Worm (Caenorhabditis elegans): ENCODE measurements around the gene Y5F2A.4.

Y5F2A.4 gene

ce11 chrIV:11118837-11119491, 40.6 kb upstream of the Y5F2A.4 start, which contains the start of the genes imp-2 and enpl-1 (continued):
- TF ChIP-seq fax-1 (tag; optimal IDR thresholded peaks at IDR 0.05) (no peak), ahr-1 (tag; optimal IDR thresholded peaks at IDR 0.05) (no peak), C08G9.2 (tag; optimal IDR thresholded peaks at IDR 0.05) (peak; percentile 49)

- TF ChIP-seq elt-2 (tag; optimal IDR thresholded peaks at IDR 0.05) (no peak), nfya-1 (tag; optimal IDR thresholded peaks at IDR 0.05) (no peak), nhr-232 (tag; optimal IDR thresholded peaks at IDR 0.05) (no peak), ref-2 (tag; optimal IDR thresholded peaks at IDR 0.05) (no peak), zip-5 (tag; optimal IDR thresholded peaks at IDR 0.05) (no peak), hlh-13 (GFP tag; optimal IDR thresholded peaks at IDR 0.05) (no peak), unc-55 (GFP tag; optimal IDR thresholded peaks at IDR 0.05) (no peak), sdc-2 (tag; optimal IDR thresholded peaks at IDR 0.05) (no peak), pros-1 (tag; optimal IDR thresholded peaks at IDR 0.05) (no peak), ceh-48 (tag; optimal IDR thresholded peaks at IDR 0.05) (no peak), Y22D7AL.16 (tag; optimal IDR thresholded peaks at IDR 0.05) (no peak), fkh-10 (GFP tag; optimal IDR thresholded peaks at IDR 0.05) (no peak)
These were observed 34.3 kb upstream of the Y5F2A.4 start, which contains the start of gene clc-9 for ce11 chrIV:11112641-11113040. Gene clc-9, plus strand, starts transcription at chrIV:11112941.

ce11 chrIV:11111898-11112297, 33.5 kb upstream of the Y5F2A.4 start:
- TF ChIP-seq ahr-1 (tag; optimal IDR thresholded peaks at IDR 0.05): no peak
- TF ChIP-seq elt-2 (tag; optimal IDR thresholded peaks at IDR 0.05): no peak
- TF ChIP-seq pqm-1 (tag; optimal IDR thresholded peaks at IDR 0.05): no peak
- TF ChIP-seq ceh-19 (GFP tag; optimal IDR thresholded peaks at IDR 0.05): no peak
- TF ChIP-seq unc-86 (tag; optimal IDR thresholded peaks at IDR 0.05): no peak
- no peak for TF ChIP-seq rnt-1 (tag; optimal IDR thresholded peaks at IDR 0.05)
- TF ChIP-seq unc-3 (GFP tag; conservative IDR thresholded peaks at IDR 0.05): no peak
- TF ChIP-seq unc-3 (tag; optimal IDR thresholded peaks at IDR 0.05): no peak
- no peak for TF ChIP-seq ets-4 (tag; optimal IDR thresholded peaks at IDR 0.05)
- TF ChIP-seq zip-5 (tag; optimal IDR thresholded peaks at IDR 0.05): no peak
- no peak for TF ChIP-seq hlh-15 (tag; optimal IDR thresholded peaks at IDR 0.05)
- TF ChIP-seq ceh-24 (tag; optimal IDR thresholded peaks at IDR 0.05): no peak
- no peak for TF ChIP-seq fax-1 (tag; optimal IDR thresholded peaks at IDR 0.05)
- TF ChIP-seq npax-4 (tag; optimal IDR thresholded peaks at IDR 0.05): no peak
- TF ChIP-seq T23F11.4 (GFP tag; optimal IDR thresholded peaks at IDR 0.05): no peak
- TF ChIP-seq gmeb-2 (tag; optimal IDR thresholded peaks at IDR 0.05): no peak
- TF ChIP-seq ceh-18 (tag; optimal IDR thresholded peaks at IDR 0.05): no peak
- no peak for TF ChIP-seq pros-1 (tag; optimal IDR thresholded peaks at IDR 0.05)
- TF ChIP-seq ceh-45 (GFP tag; IDR thresholded peaks at IDR 0.05): no peak
- TF ChIP-seq ceh-9 (tag; optimal IDR thresholded peaks at IDR 0.05): no peak
- no peak for TF ChIP-seq tbx-7 (tag; optimal IDR thresholded peaks at IDR 0.05)

- TF ChIP-seq hlh-30 (tag; optimal IDR thresholded peaks at IDR 0.05; ENCODE audit: insufficient read depth) (no peak), sdc-2 (tag; optimal IDR thresholded peaks at IDR 0.05) (no peak), pat-9 (tag; optimal IDR thresholded peaks at IDR 0.05) (no peak), ztf-16 (tag; optimal IDR thresholded peaks at IDR 0.05) (no peak), unc-55 (GFP tag; optimal IDR thresholded peaks at IDR 0.05) (peak; percentile 12), zip-5 (tag; optimal IDR thresholded peaks at IDR 0.05) (no peak), unc-42 (tag; optimal IDR thresholded peaks at IDR 0.05) (peak; percentile 72), ceh-48 (tag; optimal IDR thresholded peaks at IDR 0.05) (no peak), T23F11.4 (GFP tag; optimal IDR thresholded peaks at IDR 0.05) (no peak), eyg-1 (tag; optimal IDR thresholded peaks at IDR 0.05) (no peak), nfya-1 (tag; optimal IDR thresholded peaks at IDR 0.05) (peak; percentile 62), dmd-4 (tag; optimal IDR thresholded peaks at IDR 0.05; ENCODE audit: borderline replicate concordance) (no peak)
These were observed 32.7 kb upstream of the Y5F2A.4 start, which contains the start of gene rps-5 for ce11 chrIV:11110995-11111619. Gene rps-5, minus strand, starts transcription at chrIV:11111045.

All from whole organism, late embryonic.